Worm (Caenorhabditis elegans): Measurements from ENCODE around the gene Y55D5A.1.

Gene Y55D5A.1

DNA sequence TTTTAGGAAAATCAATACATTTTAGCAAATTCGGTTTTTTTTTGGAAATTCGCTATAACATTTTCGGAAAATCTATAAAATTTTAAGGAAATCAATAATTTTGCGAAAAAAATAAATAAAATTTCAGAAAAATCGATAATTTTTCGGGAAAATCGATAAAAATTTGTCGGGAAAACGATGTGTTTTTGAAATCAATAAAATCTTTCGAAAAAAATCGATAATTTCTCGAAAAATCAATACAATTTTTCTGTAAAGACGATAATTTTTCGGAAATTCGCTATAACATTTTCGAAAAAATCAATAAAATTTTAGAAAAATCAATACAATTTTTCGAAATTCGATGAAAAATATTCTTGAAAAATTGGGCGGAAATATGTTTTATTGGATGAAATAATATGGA, 20.4 kb upstream of the Y55D5A.1 start:
- peak; percentile 72 for TF ChIP-seq T22C8.4 (GFP tag; IDR thresholded peaks at IDR 0.05)
- no peak for TF ChIP-seq tab-1 (GFP tag; IDR thresholded peaks at IDR 0.05)

DNA sequence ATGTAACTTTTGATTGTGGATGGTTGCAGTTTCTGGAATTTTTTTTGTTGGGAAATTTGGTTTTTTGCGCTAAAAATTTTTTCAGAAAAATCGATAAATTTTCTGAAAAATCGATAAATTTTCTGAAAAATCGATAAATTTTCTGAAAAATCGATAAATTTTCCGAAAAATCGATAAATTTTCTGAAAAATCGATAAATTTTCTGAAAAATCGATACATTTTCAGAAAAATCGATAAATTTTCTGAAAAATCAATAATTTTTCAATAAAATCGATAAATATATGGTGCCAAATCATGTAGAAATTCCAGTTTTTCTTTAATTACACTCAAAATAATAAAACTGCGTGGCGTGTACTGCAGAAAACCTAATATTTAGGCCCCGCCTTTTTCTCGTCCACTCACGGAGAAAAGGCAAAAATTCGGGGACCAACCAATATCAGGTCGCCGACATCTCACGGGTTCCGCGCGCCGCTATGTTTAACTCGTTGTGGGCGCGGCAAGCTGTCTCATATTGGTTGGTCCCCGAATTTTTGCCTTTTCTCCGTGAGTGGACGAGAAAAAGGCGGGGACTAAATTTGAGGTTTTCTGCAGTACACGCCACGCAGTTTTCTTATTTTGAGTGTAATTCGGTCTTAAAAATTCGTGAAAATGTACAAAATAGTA, 19.2 kb upstream of the Y55D5A.1 start:
- peak; percentile 91 for TF ChIP-seq T22C8.4 (GFP tag; IDR thresholded peaks at IDR 0.05)

DNA sequence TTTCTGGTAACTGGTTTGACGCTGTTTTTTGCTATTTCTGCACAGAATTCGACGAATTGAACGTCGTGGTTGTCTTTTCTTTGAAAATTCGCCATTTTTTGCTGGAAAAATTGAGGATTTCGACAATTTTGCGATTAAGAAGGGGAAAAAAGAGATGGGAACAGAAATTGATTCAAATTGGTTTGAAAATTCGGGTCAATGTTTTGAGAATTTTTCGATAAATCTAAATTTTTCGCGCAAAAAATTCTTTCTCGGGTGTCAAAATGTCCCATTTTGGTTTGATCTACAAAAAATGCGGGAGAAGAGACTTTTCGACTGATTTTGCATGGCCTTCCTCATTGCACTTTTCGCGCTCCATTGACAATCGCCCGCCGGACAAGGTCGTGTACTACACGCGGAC, 16.7 kb upstream of the Y55D5A.1 start, which contains the start of gene H05C05.2:
H05C05.2 (minus strand) TSS at position 101 of the 400 bp plus-strand sequence.
- no peak for TF ChIP-seq T22C8.4 (GFP tag; IDR thresholded peaks at IDR 0.05)
- TF ChIP-seq ref-1 (GFP tag; conservative IDR thresholded peaks at IDR 0.05), result no peak

- TF ChIP-seq ztf-29 (GFP tag; IDR thresholded peaks at IDR 0.05), result peak; percentile 66
- peak; percentile 47 for TF ChIP-seq cog-1 (tag; optimal IDR thresholded peaks at IDR 0.05)
- peak; percentile 69 for TF ChIP-seq flt-1 (GFP tag; IDR thresholded peaks at IDR 0.05)
- peak; percentile 59 for TF ChIP-seq T22C8.4 (GFP tag; IDR thresholded peaks at IDR 0.05)
- no peak for TF ChIP-seq ztf-23 (GFP tag; IDR thresholded peaks at IDR 0.05)
- no peak for TF ChIP-seq tab-1 (GFP tag; IDR thresholded peaks at IDR 0.05)
Observed at ce11 chrIII:2966462-2966861, 15.7 kb upstream of the Y55D5A.1 start.

ce11 chrIII:2970251-2970650, 12.0 kb upstream of the Y55D5A.1 start:
- TF ChIP-seq T22C8.4 (GFP tag; IDR thresholded peaks at IDR 0.05), result peak; percentile 22; the same call in 1 of the 2 replicates
- no peak for TF ChIP-seq cog-1 (tag; optimal IDR thresholded peaks at IDR 0.05)

ce11 chrIII:2972977-2973376, 9.2 kb upstream of the Y55D5A.1 start:
- no peak for TF ChIP-seq klf-2 (GFP tag; conservative IDR thresholded peaks at IDR 0.05)
- no peak for TF ChIP-seq ztf-29 (GFP tag; IDR thresholded peaks at IDR 0.05)
- TF ChIP-seq med-1 (GFP tag; optimal IDR thresholded peaks at IDR 0.05; ENCODE audit: insufficient read depth), result no peak
- no peak for TF ChIP-seq cog-1 (tag; optimal IDR thresholded peaks at IDR 0.05)
- no peak for TF ChIP-seq ztf-23 (GFP tag; IDR thresholded peaks at IDR 0.05)
- TF ChIP-seq T22C8.4 (GFP tag; IDR thresholded peaks at IDR 0.05), result no peak
- TF ChIP-seq ref-1 (GFP tag; conservative IDR thresholded peaks at IDR 0.05), result no peak

ce11 chrIII:2975689-2976088, 6.5 kb upstream of the Y55D5A.1 start, which contains the start of gene Y55D5A.3:
Y55D5A.3 (minus strand) TSS chrIII:2975789.
- TF ChIP-seq med-1 (GFP tag; optimal IDR thresholded peaks at IDR 0.05; ENCODE audit: insufficient read depth), result no peak
- TF ChIP-seq ref-1 (GFP tag; conservative IDR thresholded peaks at IDR 0.05), result no peak
- TF ChIP-seq ztf-23 (GFP tag; IDR thresholded peaks at IDR 0.05), result no peak
- TF ChIP-seq ztf-29 (GFP tag; IDR thresholded peaks at IDR 0.05), result no peak
- no peak for TF ChIP-seq tab-1 (GFP tag; IDR thresholded peaks at IDR 0.05)
- no peak for TF ChIP-seq flt-1 (GFP tag; IDR thresholded peaks at IDR 0.05)
- no peak for TF ChIP-seq T22C8.4 (GFP tag; IDR thresholded peaks at IDR 0.05)
- no peak for TF ChIP-seq cog-1 (tag; optimal IDR thresholded peaks at IDR 0.05)
- no peak for TF ChIP-seq klf-2 (GFP tag; conservative IDR thresholded peaks at IDR 0.05)

ce11 chrIII:2976176-2976575, 6.0 kb upstream of the Y55D5A.1 start:
- TF ChIP-seq klf-2 (GFP tag; conservative IDR thresholded peaks at IDR 0.05), result no peak
- no peak for TF ChIP-seq cog-1 (tag; optimal IDR thresholded peaks at IDR 0.05)
- no peak for TF ChIP-seq T22C8.4 (GFP tag; IDR thresholded peaks at IDR 0.05)
- no peak for TF ChIP-seq ref-1 (GFP tag; conservative IDR thresholded peaks at IDR 0.05)
- TF ChIP-seq tab-1 (GFP tag; IDR thresholded peaks at IDR 0.05), result no peak
- TF ChIP-seq ztf-23 (GFP tag; IDR thresholded peaks at IDR 0.05), result no peak
- TF ChIP-seq ztf-29 (GFP tag; IDR thresholded peaks at IDR 0.05), result no peak
- no peak for TF ChIP-seq flt-1 (GFP tag; IDR thresholded peaks at IDR 0.05)
- no peak for TF ChIP-seq med-1 (GFP tag; optimal IDR thresholded peaks at IDR 0.05; ENCODE audit: insufficient read depth)

DNA sequence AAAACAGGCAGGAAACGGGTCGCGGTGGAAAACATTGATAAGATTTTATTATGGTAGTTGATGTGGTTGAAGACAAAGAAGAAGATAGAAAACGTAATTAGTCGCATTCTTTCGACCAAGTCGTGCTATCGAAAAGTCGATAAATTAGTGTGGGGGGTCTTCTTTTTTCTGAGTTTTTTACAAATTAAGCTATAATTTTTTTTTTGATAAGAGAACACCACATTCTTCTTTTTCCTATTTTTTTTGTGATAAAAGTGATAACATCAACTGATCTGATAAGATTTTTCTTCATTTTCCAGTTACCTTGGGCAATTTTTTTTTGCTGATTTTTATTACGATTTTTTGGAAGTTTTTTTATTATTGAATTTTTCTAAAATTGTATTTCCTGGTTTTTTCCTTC, 1.3 kb upstream of the Y55D5A.1 start:
- TF ChIP-seq T22C8.4 (GFP tag; IDR thresholded peaks at IDR 0.05) (no peak), ztf-23 (GFP tag; IDR thresholded peaks at IDR 0.05) (no peak), flt-1 (GFP tag; IDR thresholded peaks at IDR 0.05) (no peak), tab-1 (GFP tag; IDR thresholded peaks at IDR 0.05) (no peak), ref-1 (GFP tag; conservative IDR thresholded peaks at IDR 0.05) (no peak), klf-2 (GFP tag; conservative IDR thresholded peaks at IDR 0.05) (no peak), ztf-29 (GFP tag; IDR thresholded peaks at IDR 0.05) (no peak), med-1 (GFP tag; optimal IDR thresholded peaks at IDR 0.05; ENCODE audit: insufficient read depth) (no peak), cog-1 (tag; optimal IDR thresholded peaks at IDR 0.05) (no peak)

DNA sequence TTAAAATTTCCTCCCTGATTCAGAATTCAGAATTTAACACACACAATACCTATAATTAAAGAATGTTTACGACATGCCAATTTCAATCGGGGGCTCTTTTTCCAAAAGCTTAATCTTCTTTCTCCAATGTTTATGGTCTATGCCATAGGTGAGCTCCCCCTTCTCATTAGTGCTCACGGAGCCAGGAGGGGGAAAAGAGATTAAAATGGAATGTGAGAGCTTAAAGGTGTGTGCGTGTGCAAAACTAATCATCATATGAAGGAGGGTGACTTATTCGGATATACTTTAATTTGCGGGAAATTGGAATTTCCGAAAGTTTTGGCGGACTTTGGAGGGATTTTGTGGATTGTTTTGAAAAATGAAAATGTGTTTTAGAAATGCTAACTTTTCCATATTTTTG, 835 bp downstream of the Y55D5A.1 start:
- TF ChIP-seq ref-1 (GFP tag; conservative IDR thresholded peaks at IDR 0.05) (no peak), cog-1 (tag; optimal IDR thresholded peaks at IDR 0.05) (no peak), med-1 (GFP tag; optimal IDR thresholded peaks at IDR 0.05; ENCODE audit: insufficient read depth) (no peak), klf-2 (GFP tag; conservative IDR thresholded peaks at IDR 0.05) (no peak), ztf-29 (GFP tag; IDR thresholded peaks at IDR 0.05) (no peak), ztf-23 (GFP tag; IDR thresholded peaks at IDR 0.05) (no peak), T22C8.4 (GFP tag; IDR thresholded peaks at IDR 0.05) (no peak), tab-1 (GFP tag; IDR thresholded peaks at IDR 0.05) (no peak)

DNA sequence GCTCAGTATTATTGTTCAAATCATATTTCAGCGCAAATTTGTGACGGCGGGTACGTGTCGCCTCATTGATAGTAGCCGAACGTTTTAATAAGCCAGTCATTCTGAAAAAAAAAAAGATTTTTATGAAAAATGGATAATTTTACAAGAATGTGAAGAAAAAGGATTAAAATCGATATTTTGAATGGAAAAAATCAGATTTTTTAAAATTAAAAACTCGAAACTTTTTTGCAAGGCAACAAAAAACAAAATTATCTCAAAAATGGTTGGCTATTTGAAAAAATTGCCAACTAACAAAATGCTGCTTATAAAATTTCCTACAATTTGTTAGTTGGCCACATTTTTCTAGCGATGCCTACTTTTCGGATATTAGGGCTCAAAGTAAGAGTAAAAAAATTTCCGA, 7.7 kb downstream of the Y55D5A.1 start, which contains the start of gene Y55D5A.4:
Y55D5A.4 (minus strand) TSS at position 101 of the 400 bp plus-strand sequence.
- no peak for TF ChIP-seq flt-1 (GFP tag; IDR thresholded peaks at IDR 0.05)
- TF ChIP-seq ztf-23 (GFP tag; IDR thresholded peaks at IDR 0.05), result no peak
- TF ChIP-seq ztf-29 (GFP tag; IDR thresholded peaks at IDR 0.05), result no peak
- no peak for TF ChIP-seq cog-1 (tag; optimal IDR thresholded peaks at IDR 0.05)
- no peak for TF ChIP-seq med-1 (GFP tag; optimal IDR thresholded peaks at IDR 0.05; ENCODE audit: insufficient read depth)
- no peak for TF ChIP-seq ref-1 (GFP tag; conservative IDR thresholded peaks at IDR 0.05)
- no peak for TF ChIP-seq tab-1 (GFP tag; IDR thresholded peaks at IDR 0.05)
- TF ChIP-seq klf-2 (GFP tag; conservative IDR thresholded peaks at IDR 0.05), result no peak
- TF ChIP-seq T22C8.4 (GFP tag; IDR thresholded peaks at IDR 0.05), result no peak

All from whole organism, midembryonic.